Worm (Caenorhabditis elegans): ENCODE measurements around the gene M04B2.2.

The M04B2.2 gene

DNA sequence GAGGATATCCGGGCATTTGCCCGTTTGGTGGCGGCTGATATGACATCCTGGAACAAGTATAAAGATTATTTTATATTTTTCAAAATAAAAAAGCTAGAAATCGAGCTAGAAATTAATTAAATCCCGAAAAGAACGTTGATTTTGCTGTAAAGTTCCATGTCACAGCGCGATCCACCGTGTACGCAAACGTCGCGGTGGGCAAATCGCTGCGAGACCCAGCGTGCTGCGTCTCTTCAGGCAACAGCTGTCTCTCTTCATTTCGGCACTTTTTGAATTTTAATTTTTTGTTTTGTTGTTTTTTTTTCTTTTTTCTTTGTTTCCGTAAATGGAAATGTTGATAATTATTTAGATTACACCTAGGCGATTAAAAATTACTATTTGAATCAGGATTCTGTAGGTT, 38.3 kb downstream of the M04B2.2 start, which contains the start of gene sec-24.1 (continued):
- TF ChIP-seq lin-54 (GFP tag; optimal IDR thresholded peaks at IDR 0.05) (peak; percentile 86), somi-1 (GFP tag; optimal IDR thresholded peaks at IDR 0.05) (no peak), F52B5.7 (tag; optimal IDR thresholded peaks at IDR 0.05) (no peak), T26A5.8 (tag; optimal IDR thresholded peaks at IDR 0.05) (no peak), hlh-26 (GFP tag; conservative IDR thresholded peaks at IDR 0.05) (no peak), attf-6 (GFP tag; IDR thresholded peaks at IDR 0.05) (no peak), C06A6.2 (GFP tag; conservative IDR thresholded peaks at IDR 0.05) (peak; percentile 60; the same call in 1 of the 2 replicates), sptf-2 (GFP tag; optimal IDR thresholded peaks at IDR 0.05) (no peak), ceh-40 (GFP tag; IDR thresholded peaks at IDR 0.05) (no peak), sea-2 (GFP tag; IDR thresholded peaks at IDR 0.05) (no peak), him-1 (tag; optimal IDR thresholded peaks at IDR 0.05) (no peak), F39B2.1 (GFP tag; IDR thresholded peaks at IDR 0.05) (no peak), madf-10 (tag; optimal IDR thresholded peaks at IDR 0.05) (peak; percentile 26), egrh-3 (GFP tag; IDR thresholded peaks at IDR 0.05) (0 out of 2 replicates have a peak, but pooled peaks have one; percentile 32), B0019.2 (GFP tag; conservative IDR thresholded peaks at IDR 0.05) (no peak; the same call in 1 of the 2 replicates), Y67H2A.10 (GFP tag; conservative IDR thresholded peaks at IDR 0.05) (no peak), bed-2 (GFP tag; IDR thresholded peaks at IDR 0.05) (no peak), F10E7.11 (tag; optimal IDR thresholded peaks at IDR 0.05) (no peak), attf-5 (GFP tag; optimal IDR thresholded peaks at IDR 0.05) (peak; percentile 56), cebp-2 (GFP tag; IDR thresholded peaks at IDR 0.05) (no peak), repo-1 (tag; optimal IDR thresholded peaks at IDR 0.05) (peak; percentile 6), aptf-3 (GFP tag; IDR thresholded peaks at IDR 0.05) (no peak), bed-1 (GFP tag; IDR thresholded peaks at IDR 0.05) (no peak), mxl-1 (tag; optimal IDR thresholded peaks at IDR 0.05) (no peak), rcor-1 (GFP tag; IDR thresholded peaks at IDR 0.05) (peak; percentile 79; the same call in 1 of the 2 replicates), ztf-28 (GFP tag; IDR thresholded peaks at IDR 0.05) (no peak), F49E8.2 (tag; optimal IDR thresholded peaks at IDR 0.05; ENCODE audit: insufficient read depth) (peak; percentile 76), lir-1 (GFP tag; conservative IDR thresholded peaks at IDR 0.05) (0 out of 2 replicates have a peak, but pooled peaks have one; percentile 21), K11D2.4 (GFP tag; IDR thresholded peaks at IDR 0.05) (no peak), die-1 (tag; optimal IDR thresholded peaks at IDR 0.05) (no peak), dpl-1 (GFP tag; optimal IDR thresholded peaks at IDR 0.05) (peak; percentile 59), chd-7 (tag; optimal IDR thresholded peaks at IDR 0.05) (no peak), nhr-27 (tag; optimal IDR thresholded peaks at IDR 0.05) (no peak), aptf-2 (GFP tag; conservative IDR thresholded peaks at IDR 0.05) (no peak), D2030.7 (GFP tag; IDR thresholded peaks at IDR 0.05) (peak; percentile 63), madf-8 (GFP tag; conservative IDR thresholded peaks at IDR 0.05) (no peak), K12H6.12 (tag; optimal IDR thresholded peaks at IDR 0.05) (peak; percentile 22), lin-26 (GFP tag; IDR thresholded peaks at IDR 0.05) (no peak), dpff-1 (tag; optimal IDR thresholded peaks at IDR 0.05) (no peak), hsf-1 (GFP tag; IDR thresholded peaks at IDR 0.05) (no peak), nfyb-1 (GFP tag; IDR thresholded peaks at IDR 0.05) (peak; percentile 59; the same call in 1 of the 2 replicates), pbrm-1 (GFP tag; IDR thresholded peaks at IDR 0.05) (peak; percentile 83), ceh-58 (GFP tag; IDR thresholded peaks at IDR 0.05) (no peak), nhr-179 (tag; optimal IDR thresholded peaks at IDR 0.05) (no peak), F57A8.1 (GFP tag; optimal IDR thresholded peaks at IDR 0.05) (no peak), tbx-9 (tag; optimal IDR thresholded peaks at IDR 0.05; ENCODE audit: borderline replicate concordance) (no peak), ztf-22 (GFP tag; optimal IDR thresholded peaks at IDR 0.05) (no peak), Y53G8AR.9 (GFP tag; conservative IDR thresholded peaks at IDR 0.05) (peak; percentile 82), Y56A3A.18 (GFP tag; IDR thresholded peaks at IDR 0.05) (no peak), nfya-1 (tag; optimal IDR thresholded peaks at IDR 0.05; ENCODE audit: borderline replicate concordance, insufficient read depth) (no peak)

Measured in whole organism, young adult.